Worm (Caenorhabditis elegans) whole organism, mixed stage, embryonic: Measurements from ENCODE around the gene hcp-2.

Experiments used
- M03D4.4 ChIP-seq: sonication (generic microtip); optimal IDR thresholded peaks from 2 replicates; lab custom pipeline; 2017; ENCODE audit warnings: mild to moderate bottlenecking, missing genetic modification characterization, missing compliant biosample characterization
- bed-3 ChIP-seq: fragments of 200-800 bp; sonication (Bioruptor generic); optimal IDR thresholded peaks from 3 replicates; lab custom pipeline; 2018; ENCODE audit warnings: mild to moderate bottlenecking, missing genetic modification characterization, moderate library complexity, missing compliant biosample characterization
- blmp-1 ChIP-seq: fragments of 150-350 bp; optimal IDR thresholded peaks from 2 replicates; lab custom pipeline; 2014; ENCODE audit warnings: missing biosample characterization, missing genetic modification characterization
- ceh-39 ChIP-seq: fragments of 150-350 bp; optimal IDR thresholded peaks from 2 replicates; lab custom pipeline; 2014; ENCODE audit warnings: missing biosample characterization, missing genetic modification characterization
- ceh-43 ChIP-seq: fragments of 200-800 bp; sonication (Bioruptor generic); optimal IDR thresholded peaks from 2 replicates; lab custom pipeline; 2018; ENCODE audit warnings: mild to moderate bottlenecking, missing genetic modification characterization, moderate library complexity, missing compliant biosample characterization
- ceh-83 ChIP-seq: fragments of 200-800 bp; sonication (Bioruptor generic); optimal IDR thresholded peaks from 2 replicates; lab custom pipeline; 2018; ENCODE audit warnings: mild to moderate bottlenecking, missing genetic modification characterization, missing compliant biosample characterization
- ces-1 ChIP-seq: fragments of 150-350 bp; optimal IDR thresholded peaks from 2 replicates; lab custom pipeline; 2014; ENCODE audit warnings: missing biosample characterization, missing genetic modification reagents, missing genetic modification characterization
- cnd-1 ChIP-seq: fragments of 200-800 bp; sonication (Bioruptor generic); optimal IDR thresholded peaks from 2 replicates; lab custom pipeline; 2018; ENCODE audit warnings: mild to moderate bottlenecking, missing genetic modification characterization, missing compliant biosample characterization
- drap-1 ChIP-seq: fragments of 200-800 bp; sonication (Bioruptor generic); optimal IDR thresholded peaks from 3 replicates; lab custom pipeline; 2018; ENCODE audit warnings: mild to moderate bottlenecking, missing genetic modification characterization, missing compliant biosample characterization
- elt-1 ChIP-seq: sonication (generic microtip); optimal IDR thresholded peaks from 2 replicates; lab custom pipeline; 2017; ENCODE audit warnings: missing genetic modification characterization, mild to moderate bottlenecking, missing compliant biosample characterization, antibody characterized with exemption, moderate library complexity, borderline replicate concordance; ENCODE audit not compliant: insufficient read depth
- elt-3 ChIP-seq: fragments of 150-350 bp; optimal IDR thresholded peaks from 2 replicates; lab custom pipeline; 2014; ENCODE audit warnings: missing biosample characterization, missing genetic modification characterization
- flh-1 ChIP-seq: fragments of 200-800 bp; sonication (Bioruptor generic); optimal IDR thresholded peaks from 2 replicates; lab custom pipeline; 2018; ENCODE audit warnings: mild to moderate bottlenecking, missing genetic modification characterization, moderate library complexity, missing compliant biosample characterization
- ham-2 ChIP-seq: fragments of 200-800 bp; sonication (Bioruptor generic); optimal IDR thresholded peaks from 2 replicates; lab custom pipeline; 2018; ENCODE audit warnings: mild to moderate bottlenecking, missing genetic modification characterization, missing compliant biosample characterization
- hlh-1 ChIP-seq: fragments of 150-350 bp; optimal IDR thresholded peaks from 2 replicates; lab custom pipeline; 2014; ENCODE audit warnings: missing biosample characterization, missing genetic modification reagents, missing genetic modification characterization
- lin-13 ChIP-seq: fragments of 150-350 bp; optimal IDR thresholded peaks from 2 replicates; lab custom pipeline; 2014; ENCODE audit warnings: missing biosample characterization, missing genetic modification characterization
- lsy-2 ChIP-seq: fragments of 150-350 bp; optimal IDR thresholded peaks from 2 replicates; lab custom pipeline; 2014; ENCODE audit warnings: missing biosample characterization, missing genetic modification characterization
- mab-5 ChIP-seq: fragments of 150-350 bp; optimal IDR thresholded peaks from 2 replicates; lab custom pipeline; 2014; ENCODE audit warnings: missing biosample characterization, missing genetic modification characterization
- mls-2 ChIP-seq: sonication (generic microtip); optimal IDR thresholded peaks from 2 replicates; lab custom pipeline; 2016; ENCODE audit warnings: mild to moderate bottlenecking, missing genetic modification characterization, moderate library complexity, missing compliant biosample characterization
- nhr-12 ChIP-seq: fragments of 150-350 bp; optimal IDR thresholded peaks from 2 replicates; lab custom pipeline; 2014; ENCODE audit warnings: missing biosample characterization, missing genetic modification characterization
- nhr-2 ChIP-seq: fragments of 150-350 bp; optimal IDR thresholded peaks from 2 replicates; lab custom pipeline; 2014; ENCODE audit warnings: missing biosample characterization, missing genetic modification characterization
- nhr-237 ChIP-seq: fragments of 150-350 bp; optimal IDR thresholded peaks from 2 replicates; lab custom pipeline; 2014; ENCODE audit warnings: missing biosample characterization, missing genetic modification characterization
- nhr-28 ChIP-seq: fragments of 150-350 bp; optimal IDR thresholded peaks from 2 replicates; lab custom pipeline; 2014; ENCODE audit warnings: missing biosample characterization, missing genetic modification characterization
- nhr-76 ChIP-seq: sonication (generic microtip); optimal IDR thresholded peaks from 2 replicates; lab custom pipeline; 2017; ENCODE audit warnings: missing biosample characterization, missing genetic modification characterization
- pha-4 ChIP-seq: fragments of 150-350 bp; optimal IDR thresholded peaks from 2 replicates; lab custom pipeline; 2018; ENCODE audit warnings: missing biosample characterization, missing genetic modification reagents, missing genetic modification characterization
- sem-2 ChIP-seq: fragments of 200-800 bp; sonication (Bioruptor generic); optimal IDR thresholded peaks from 2 replicates; lab custom pipeline; 2018; ENCODE audit warnings: mild to moderate bottlenecking, missing genetic modification characterization, missing compliant biosample characterization
- snpc-4 ChIP-seq: fragments of 150-350 bp; optimal IDR thresholded peaks from 2 replicates; lab custom pipeline; 2014; ENCODE audit warnings: missing biosample characterization, missing genetic modification characterization
- sptf-1 ChIP-seq: sonication (generic microtip); optimal IDR thresholded peaks from 2 replicates; lab custom pipeline; 2017; ENCODE audit warnings: mild to moderate bottlenecking, missing genetic modification characterization, moderate library complexity, missing compliant biosample characterization
- unc-120 ChIP-seq: sonication (generic microtip); optimal IDR thresholded peaks from 2 replicates; lab custom pipeline; 2017; ENCODE audit warnings: missing genetic modification characterization, missing compliant biosample characterization; ENCODE audit not compliant: poor library complexity, severe bottlenecking
- unc-39 ChIP-seq: fragments of 150-350 bp; optimal IDR thresholded peaks from 2 replicates; lab custom pipeline; 2014; ENCODE audit warnings: missing biosample characterization, missing genetic modification characterization
- unc-62 ChIP-seq: fragments of 150-350 bp; optimal IDR thresholded peaks from 2 replicates; lab custom pipeline; 2014; ENCODE audit warnings: missing biosample characterization, missing genetic modification reagents, missing genetic modification characterization
- zip-8 ChIP-seq: fragments of 150-350 bp; optimal IDR thresholded peaks from 2 replicates; lab custom pipeline; 2014; ENCODE audit warnings: missing biosample characterization, missing genetic modification characterization
- ztf-11 ChIP-seq: fragments of 150-350 bp; optimal IDR thresholded peaks from 2 replicates; lab custom pipeline; 2014; ENCODE audit warnings: missing biosample characterization, missing genetic modification characterization

The hcp-2 gene

ce11 chrV:9645507-9645906, at the start of gene hcp-2, which contains the start of gene atl-1:
hcp-2 (plus strand) TSS chrV:9645859.
atl-1 (minus strand) TSS chrV:9645595.
- no peak for TF ChIP-seq nhr-237
- no peak for TF ChIP-seq sptf-1 (tag; lab: Kevin White, UChicago)
- no peak for TF ChIP-seq bed-3 (GFP tag; lab: Kevin White, UChicago)
- TF ChIP-seq M03D4.4 (tag; lab: Kevin White, UChicago), result no peak
- TF ChIP-seq lsy-2 (tag; lab: Kevin White, UChicago), result no peak
- no peak for TF ChIP-seq hlh-1
- no peak for TF ChIP-seq drap-1
- no peak for TF ChIP-seq lin-13
- TF ChIP-seq nhr-76, result no peak

DNA sequence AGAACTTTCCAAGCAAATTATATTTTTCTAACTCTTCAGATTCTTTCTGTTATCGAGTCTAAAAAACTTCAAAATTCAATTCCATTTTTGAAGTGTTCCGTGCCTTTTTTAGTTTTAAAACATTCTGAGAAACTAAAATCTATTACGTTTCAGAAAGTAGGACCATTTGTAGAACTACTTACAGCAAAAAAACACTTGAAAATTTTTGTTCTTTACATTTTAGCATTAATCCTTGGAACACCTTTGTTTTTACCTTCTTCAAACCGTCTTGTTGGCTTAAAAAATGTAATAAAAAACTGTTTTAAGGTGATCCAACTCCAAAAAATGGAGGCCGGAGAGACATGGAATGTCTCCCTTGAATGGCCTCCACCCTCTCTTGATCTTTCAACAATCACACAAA, 37.4 kb upstream of the hcp-2 start, which contains the start of gene dop-2:
TSS of gene dop-2 (plus strand) at position 301 of the 400 bp plus-strand sequence.
- TF ChIP-seq nhr-2 (tag; lab: Kevin White, UChicago), result no peak
- TF ChIP-seq ceh-43, result no peak
- TF ChIP-seq ceh-83 (GFP tag; lab: Kevin White, UChicago), result no peak
- no peak for TF ChIP-seq sptf-1 (tag; lab: Kevin White, UChicago)
- TF ChIP-seq ham-2, result no peak
- no peak for TF ChIP-seq unc-62
- TF ChIP-seq ztf-11 (tag; lab: Kevin White, UChicago), result no peak
- no peak for TF ChIP-seq unc-39 (tag; lab: Kevin White, UChicago)
- no peak for TF ChIP-seq mls-2 (tag; lab: Kevin White, UChicago)
- TF ChIP-seq M03D4.4 (tag; lab: Kevin White, UChicago), result no peak
- TF ChIP-seq lin-13, result no peak
- no peak for TF ChIP-seq nhr-12 (tag; lab: Kevin White, UChicago)
- no peak for TF ChIP-seq nhr-28 (tag; lab: Kevin White, UChicago)
- TF ChIP-seq cnd-1 (tag; lab: Kevin White, UChicago), result no peak
- TF ChIP-seq elt-3, result no peak
- TF ChIP-seq ces-1 (GFP tag; lab: Kevin White, UChicago), result no peak
- no peak for TF ChIP-seq blmp-1 (tag; lab: Kevin White, UChicago)

DNA sequence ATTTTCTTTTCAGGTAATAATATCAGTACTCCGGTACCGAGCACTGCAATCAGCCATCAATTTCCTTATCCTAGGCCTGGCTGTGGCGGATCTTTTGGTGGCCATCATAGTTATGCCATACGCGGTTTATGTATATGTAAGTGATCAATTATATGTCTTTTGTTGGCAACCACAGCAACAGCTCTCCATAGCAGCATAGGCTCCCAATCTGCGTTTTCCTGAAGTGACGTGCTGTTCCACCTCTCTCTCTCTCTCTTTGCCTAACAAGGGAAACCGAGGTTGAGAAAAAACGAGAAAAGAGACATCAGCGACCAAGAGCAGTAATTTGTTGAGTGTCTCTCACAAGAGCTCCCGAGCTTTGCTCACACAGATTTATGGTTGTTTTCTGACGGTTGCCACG, 36.4 kb upstream of the hcp-2 start:
- TF ChIP-seq ceh-43 (no peak), nhr-12 (tag; lab: Kevin White, UChicago) (no peak), nhr-76 (no peak), unc-120 (tag; lab: Kevin White, UChicago) (no peak), ces-1 (GFP tag; lab: Kevin White, UChicago) (no peak), nhr-28 (tag; lab: Kevin White, UChicago) (no peak), lin-13 (no peak), mls-2 (tag; lab: Kevin White, UChicago) (no peak)

- TF ChIP-seq flh-1 (GFP tag; lab: Kevin White, UChicago), result no peak
- no peak for TF ChIP-seq mls-2 (tag; lab: Kevin White, UChicago)
These were observed 29.9 kb upstream of the hcp-2 start, which contains the start of gene pqn-63 for ce11 chrV:9615725-9616124. pqn-63 (plus strand) TSS chrV:9616031.

DNA sequence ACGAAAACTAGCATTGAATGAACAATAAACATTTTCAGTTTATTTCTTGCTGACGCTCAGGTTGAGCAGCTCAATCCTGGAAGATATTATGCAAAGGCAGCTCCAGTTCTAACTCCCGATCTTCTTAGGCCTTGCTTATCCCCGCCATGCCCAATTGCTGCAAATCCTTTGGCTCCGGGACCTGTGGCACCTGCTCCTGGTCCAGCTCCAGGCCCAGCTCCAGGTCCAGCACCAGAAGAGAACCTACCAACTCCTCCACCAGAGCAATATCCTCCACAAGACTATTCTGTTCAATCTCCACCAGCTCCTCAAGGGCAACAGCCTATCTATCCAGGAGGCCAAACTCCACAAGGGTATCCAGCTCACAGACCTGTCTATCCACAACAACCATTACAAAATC, 29.5 kb upstream of the hcp-2 start:
- no peak for TF ChIP-seq nhr-237

ce11 chrV:9616687-9617086, 29.0 kb upstream of the hcp-2 start:
- no peak for TF ChIP-seq snpc-4 (tag; lab: Kevin White, UChicago)
- no peak for TF ChIP-seq ceh-39 (tag; lab: Kevin White, UChicago)
- TF ChIP-seq unc-120 (tag; lab: Kevin White, UChicago), result no peak
- no peak for TF ChIP-seq elt-1 (tag; lab: Kevin White, UChicago)
- TF ChIP-seq ceh-43, result no peak
- no peak for TF ChIP-seq zip-8
- TF ChIP-seq sptf-1 (tag; lab: Kevin White, UChicago), result no peak
- no peak for TF ChIP-seq ham-2
- TF ChIP-seq flh-1 (GFP tag; lab: Kevin White, UChicago), result no peak
- no peak for TF ChIP-seq sem-2 (GFP tag; lab: Kevin White, UChicago)
- TF ChIP-seq ceh-83 (GFP tag; lab: Kevin White, UChicago), result no peak
- TF ChIP-seq mab-5 (tag; lab: Kevin White, UChicago), result no peak
- no peak for TF ChIP-seq lin-13
- no peak for TF ChIP-seq unc-39 (tag; lab: Kevin White, UChicago)
- no peak for TF ChIP-seq nhr-28 (tag; lab: Kevin White, UChicago)
- no peak for TF ChIP-seq ztf-11 (tag; lab: Kevin White, UChicago)
- TF ChIP-seq pha-4 (tag; lab: Kevin White, UChicago), result no peak
- TF ChIP-seq nhr-76, result no peak
- TF ChIP-seq, all 35 proteins: peak for 0
